Worm (Caenorhabditis elegans) whole organism, mixed stage, embryonic: ENCODE measurements around the gene F58D2.5.

Source experiments
- M03D4.4 ChIP-seq: sonication (generic microtip); optimal IDR thresholded peaks from 2 replicates; lab custom pipeline; 2017; ENCODE audit warnings: mild to moderate bottlenecking, missing genetic modification characterization, missing compliant biosample characterization
- bed-3 ChIP-seq: fragments of 200-800 bp; sonication (Bioruptor generic); optimal IDR thresholded peaks from 3 replicates; lab custom pipeline; 2018; ENCODE audit warnings: mild to moderate bottlenecking, missing genetic modification characterization, moderate library complexity, missing compliant biosample characterization
- blmp-1 ChIP-seq: fragments of 150-350 bp; optimal IDR thresholded peaks from 2 replicates; lab custom pipeline; 2014; ENCODE audit warnings: missing biosample characterization, missing genetic modification characterization
- ceh-39 ChIP-seq: fragments of 150-350 bp; optimal IDR thresholded peaks from 2 replicates; lab custom pipeline; 2014; ENCODE audit warnings: missing biosample characterization, missing genetic modification characterization
- ceh-43 ChIP-seq: fragments of 200-800 bp; sonication (Bioruptor generic); optimal IDR thresholded peaks from 2 replicates; lab custom pipeline; 2018; ENCODE audit warnings: mild to moderate bottlenecking, missing genetic modification characterization, moderate library complexity, missing compliant biosample characterization
- ceh-83 ChIP-seq: fragments of 200-800 bp; sonication (Bioruptor generic); optimal IDR thresholded peaks from 2 replicates; lab custom pipeline; 2018; ENCODE audit warnings: mild to moderate bottlenecking, missing genetic modification characterization, missing compliant biosample characterization
- ces-1 ChIP-seq: fragments of 150-350 bp; optimal IDR thresholded peaks from 2 replicates; lab custom pipeline; 2014; ENCODE audit warnings: missing biosample characterization, missing genetic modification reagents, missing genetic modification characterization
- cnd-1 ChIP-seq: fragments of 200-800 bp; sonication (Bioruptor generic); optimal IDR thresholded peaks from 2 replicates; lab custom pipeline; 2018; ENCODE audit warnings: mild to moderate bottlenecking, missing genetic modification characterization, missing compliant biosample characterization
- drap-1 ChIP-seq: fragments of 200-800 bp; sonication (Bioruptor generic); optimal IDR thresholded peaks from 3 replicates; lab custom pipeline; 2018; ENCODE audit warnings: mild to moderate bottlenecking, missing genetic modification characterization, missing compliant biosample characterization
- elt-1 ChIP-seq: sonication (generic microtip); optimal IDR thresholded peaks from 2 replicates; lab custom pipeline; 2017; ENCODE audit warnings: missing genetic modification characterization, mild to moderate bottlenecking, missing compliant biosample characterization, antibody characterized with exemption, moderate library complexity, borderline replicate concordance; ENCODE audit not compliant: insufficient read depth
- elt-3 ChIP-seq: fragments of 150-350 bp; optimal IDR thresholded peaks from 2 replicates; lab custom pipeline; 2014; ENCODE audit warnings: missing biosample characterization, missing genetic modification characterization
- flh-1 ChIP-seq: fragments of 200-800 bp; sonication (Bioruptor generic); optimal IDR thresholded peaks from 2 replicates; lab custom pipeline; 2018; ENCODE audit warnings: mild to moderate bottlenecking, missing genetic modification characterization, moderate library complexity, missing compliant biosample characterization
- ham-2 ChIP-seq: fragments of 200-800 bp; sonication (Bioruptor generic); optimal IDR thresholded peaks from 2 replicates; lab custom pipeline; 2018; ENCODE audit warnings: mild to moderate bottlenecking, missing genetic modification characterization, missing compliant biosample characterization
- hlh-1 ChIP-seq: fragments of 150-350 bp; optimal IDR thresholded peaks from 2 replicates; lab custom pipeline; 2014; ENCODE audit warnings: missing biosample characterization, missing genetic modification reagents, missing genetic modification characterization
- lin-13 ChIP-seq: fragments of 150-350 bp; optimal IDR thresholded peaks from 2 replicates; lab custom pipeline; 2014; ENCODE audit warnings: missing biosample characterization, missing genetic modification characterization
- lin-32 ChIP-seq: fragments of 200-800 bp; sonication (Bioruptor generic); optimal IDR thresholded peaks from 2 replicates; lab custom pipeline; 2018; ENCODE audit warnings: mild to moderate bottlenecking, missing genetic modification characterization, missing compliant biosample characterization
- lsy-2 ChIP-seq: fragments of 150-350 bp; optimal IDR thresholded peaks from 2 replicates; lab custom pipeline; 2014; ENCODE audit warnings: missing biosample characterization, missing genetic modification characterization
- mep-1 ChIP-seq: fragments of 150-350 bp; optimal IDR thresholded peaks from 2 replicates; lab custom pipeline; 2017; ENCODE audit warnings: missing biosample characterization, missing genetic modification reagents, missing genetic modification characterization, inconsistent platforms
- mls-2 ChIP-seq: sonication (generic microtip); optimal IDR thresholded peaks from 2 replicates; lab custom pipeline; 2016; ENCODE audit warnings: mild to moderate bottlenecking, missing genetic modification characterization, moderate library complexity, missing compliant biosample characterization
- nhr-12 ChIP-seq: fragments of 150-350 bp; optimal IDR thresholded peaks from 2 replicates; lab custom pipeline; 2014; ENCODE audit warnings: missing biosample characterization, missing genetic modification characterization
- nhr-2 ChIP-seq: fragments of 150-350 bp; optimal IDR thresholded peaks from 2 replicates; lab custom pipeline; 2014; ENCODE audit warnings: missing biosample characterization, missing genetic modification characterization
- nhr-237 ChIP-seq: fragments of 150-350 bp; optimal IDR thresholded peaks from 2 replicates; lab custom pipeline; 2014; ENCODE audit warnings: missing biosample characterization, missing genetic modification characterization
- nhr-28 ChIP-seq: fragments of 150-350 bp; optimal IDR thresholded peaks from 2 replicates; lab custom pipeline; 2014; ENCODE audit warnings: missing biosample characterization, missing genetic modification characterization
- nhr-76 ChIP-seq: sonication (generic microtip); optimal IDR thresholded peaks from 2 replicates; lab custom pipeline; 2017; ENCODE audit warnings: missing biosample characterization, missing genetic modification characterization
- pha-4 ChIP-seq: fragments of 150-350 bp; optimal IDR thresholded peaks from 2 replicates; lab custom pipeline; 2018; ENCODE audit warnings: missing biosample characterization, missing genetic modification reagents, missing genetic modification characterization
- sem-2 ChIP-seq: fragments of 200-800 bp; sonication (Bioruptor generic); optimal IDR thresholded peaks from 2 replicates; lab custom pipeline; 2018; ENCODE audit warnings: mild to moderate bottlenecking, missing genetic modification characterization, missing compliant biosample characterization
- snpc-4 ChIP-seq: fragments of 150-350 bp; optimal IDR thresholded peaks from 2 replicates; lab custom pipeline; 2014; ENCODE audit warnings: missing biosample characterization, missing genetic modification characterization
- sptf-1 ChIP-seq: sonication (generic microtip); optimal IDR thresholded peaks from 2 replicates; lab custom pipeline; 2017; ENCODE audit warnings: mild to moderate bottlenecking, missing genetic modification characterization, moderate library complexity, missing compliant biosample characterization
- tbx-8 ChIP-seq: fragments of 200-800 bp; sonication (Bioruptor generic); optimal IDR thresholded peaks from 2 replicates; lab custom pipeline; 2018; ENCODE audit warnings: mild to moderate bottlenecking, missing genetic modification characterization, moderate library complexity, missing compliant biosample characterization
- unc-120 ChIP-seq: sonication (generic microtip); optimal IDR thresholded peaks from 2 replicates; lab custom pipeline; 2017; ENCODE audit warnings: missing genetic modification characterization, missing compliant biosample characterization; ENCODE audit not compliant: poor library complexity, severe bottlenecking
- unc-62 ChIP-seq: fragments of 150-350 bp; optimal IDR thresholded peaks from 2 replicates; lab custom pipeline; 2014; ENCODE audit warnings: missing biosample characterization, missing genetic modification reagents, missing genetic modification characterization
- zip-8 ChIP-seq: fragments of 150-350 bp; optimal IDR thresholded peaks from 2 replicates; lab custom pipeline; 2014; ENCODE audit warnings: missing biosample characterization, missing genetic modification characterization
- ztf-11 ChIP-seq: fragments of 150-350 bp; optimal IDR thresholded peaks from 2 replicates; lab custom pipeline; 2014; ENCODE audit warnings: missing biosample characterization, missing genetic modification characterization

Gene F58D2.5

ce11 chrIV:13189467-13189866 lies 3.7 kb downstream of the F58D2.5 start, which contains the start of gene F58D2.2:
Gene F58D2.2, plus strand, starts transcription at chrIV:13189767.
- TF ChIP-seq unc-120 (no peak), ces-1 (GFP tag; lab: Kevin White, UChicago) (no peak), ceh-43 (GFP tag; lab: Kevin White, UChicago) (no peak), cnd-1 (tag; lab: Kevin White, UChicago) (no peak), nhr-12 (no peak), nhr-28 (tag; lab: Kevin White, UChicago) (no peak), lin-32 (GFP tag; lab: Kevin White, UChicago) (no peak), nhr-237 (no peak), lin-13 (no peak), flh-1 (GFP tag; lab: Kevin White, UChicago) (no peak), elt-1 (no peak), ztf-11 (tag; lab: Kevin White, UChicago) (no peak), mep-1 (tag; lab: Kevin White, UChicago) (no peak), ceh-83 (no peak), sem-2 (no peak), sptf-1 (tag; lab: Kevin White, UChicago) (no peak)

- TF ChIP-seq ceh-39 (tag; lab: Kevin White, UChicago) (no peak), unc-120 (no peak), nhr-12 (no peak), mep-1 (tag; lab: Kevin White, UChicago) (no peak), elt-1 (no peak), ceh-83 (no peak), ces-1 (GFP tag; lab: Kevin White, UChicago) (no peak), ceh-43 (GFP tag; lab: Kevin White, UChicago) (no peak)
Observed at ce11 chrIV:13188959-13189358, 4.2 kb downstream of the F58D2.5 start, which contains the start of gene F58D2.4. Gene F58D2.4, minus strand, starts transcription at chrIV:13189059.

ce11 chrIV:13180723-13181122 lies 12.4 kb downstream of the F58D2.5 start, which contains the start of gene F58D2.3:
Gene F58D2.3, minus strand, starts transcription at chrIV:13180823.
- TF ChIP-seq lin-32 (GFP tag; lab: Kevin White, UChicago) (no peak), bed-3 (GFP tag; lab: Kevin White, UChicago) (no peak), nhr-12 (no peak), nhr-2 (no peak), elt-1 (no peak), hlh-1 (tag; lab: Kevin White, UChicago) (no peak), blmp-1 (no peak), pha-4 (tag; lab: Kevin White, UChicago) (no peak), lsy-2 (no peak), mep-1 (tag; lab: Kevin White, UChicago) (no peak)

ce11 chrIV:13179295-13179694 lies 13.8 kb downstream of the F58D2.5 start, which contains the start of gene lev-1:
Gene lev-1, minus strand, starts transcription at chrIV:13179395.
- peak; percentile 38 for TF ChIP-seq unc-120
- no peak for TF ChIP-seq cnd-1 (tag; lab: Kevin White, UChicago)
- no peak for TF ChIP-seq nhr-12
- no peak for TF ChIP-seq drap-1
- peak; percentile 55 for TF ChIP-seq hlh-1 (tag; lab: Kevin White, UChicago)
- no peak for TF ChIP-seq unc-62 (GFP tag; lab: Kevin White, UChicago)
- no peak for TF ChIP-seq M03D4.4 (tag; lab: Kevin White, UChicago)

- no peak for TF ChIP-seq pha-4 (tag; lab: Kevin White, UChicago)
- no peak for TF ChIP-seq M03D4.4 (tag; lab: Kevin White, UChicago)
- no peak for TF ChIP-seq ceh-43 (GFP tag; lab: Kevin White, UChicago)
- no peak for TF ChIP-seq sptf-1 (tag; lab: Kevin White, UChicago)
- TF ChIP-seq lin-13: no peak
- no peak for TF ChIP-seq unc-62 (GFP tag; lab: Kevin White, UChicago)
- no peak for TF ChIP-seq ham-2 (GFP tag; lab: Kevin White, UChicago)
- no peak for TF ChIP-seq tbx-8 (GFP tag; lab: Kevin White, UChicago)
- TF ChIP-seq nhr-2: no peak
- TF ChIP-seq drap-1: no peak
- no peak for TF ChIP-seq nhr-12
- TF ChIP-seq lin-32 (GFP tag; lab: Kevin White, UChicago): no peak
- TF ChIP-seq sem-2: no peak
- no peak for TF ChIP-seq elt-3
- TF ChIP-seq snpc-4 (tag; lab: Kevin White, UChicago): no peak
- no peak for TF ChIP-seq nhr-76 (tag; lab: Kevin White, UChicago)
- no peak for TF ChIP-seq zip-8 (tag; lab: Kevin White, UChicago)
- no peak for TF ChIP-seq unc-120
- no peak for TF ChIP-seq mls-2 (tag; lab: Kevin White, UChicago)
- no peak for TF ChIP-seq nhr-28 (tag; lab: Kevin White, UChicago)
Observed at ce11 chrIV:13173359-13173758, 19.8 kb downstream of the F58D2.5 start.
